Fruit fly (Drosophila melanogaster) whole organism, embryonic: ENCODE results near the gene CG32176.

ENCODE experiments used
- Atf6 ChIP-seq: fragments of 200-800 bp; sonication (Bioruptor generic); IDR thresholded peaks from 2 replicates; pipeline ENCODE4 v1.3.6; 2022; ENCODE audit warnings: missing biosample characterization, missing genetic modification characterization
- BEAF-32 ChIP-seq: fragments of 200-800 bp; sonication (Bioruptor generic); optimal IDR thresholded peaks from 3 replicates; lab custom pipeline; 2017; ENCODE audit warnings: missing biosample characterization, missing genetic modification characterization, mild to moderate bottlenecking, moderate library complexity, missing genetic modification reagents
- Bgb ChIP-seq: fragments of 200-800 bp; sonication (Bioruptor generic); IDR thresholded peaks from 2 replicates; pipeline ENCODE4 v1.3.6; 2022; ENCODE audit warnings: missing biosample characterization, missing genetic modification characterization; ENCODE audit not compliant: partially characterized antibody
- CG11723 ChIP-seq: fragments of 200-800 bp; sonication (Bioruptor generic); optimal IDR thresholded peaks from 2 replicates; lab custom pipeline; 2017; ENCODE audit warnings: missing biosample characterization, mild to moderate bottlenecking, missing genetic modification characterization
- CG14441 ChIP-seq: fragments of 200-800 bp; sonication (Bioruptor generic); IDR thresholded peaks from 2 replicates; pipeline ENCODE4 v1.3.6; 2022; ENCODE audit warnings: missing biosample characterization, missing genetic modification characterization
- CG14667 ChIP-seq: fragments of 200-800 bp; sonication (Bioruptor generic); IDR thresholded peaks from 2 replicates; pipeline ENCODE4 v1.3.6; 2022; ENCODE audit warnings: missing biosample characterization, missing genetic modification characterization
- CG16815 ChIP-seq: fragments of 200-800 bp; sonication (Bioruptor generic); optimal IDR thresholded peaks from 3 replicates; lab custom pipeline; 2017; ENCODE audit warnings: missing biosample characterization, mild to moderate bottlenecking, missing genetic modification characterization
- CG16863 ChIP-seq: fragments of 200-800 bp; sonication (Bioruptor generic); optimal IDR thresholded peaks from 3 replicates; lab custom pipeline; 2016; ENCODE audit warnings: missing biosample characterization, missing genetic modification characterization
- CG17361 ChIP-seq: fragments of 200-800 bp; sonication (Bioruptor generic); IDR thresholded peaks from 3 replicates; pipeline ENCODE4 v1.3.6; 2022; ENCODE audit warnings: missing biosample characterization, missing genetic modification characterization
- CG18599 ChIP-seq: fragments of 200-800 bp; sonication (Bioruptor generic); optimal IDR thresholded peaks from 3 replicates; lab custom pipeline; 2017; ENCODE audit warnings: missing biosample characterization, missing genetic modification characterization, mild to moderate bottlenecking, moderate library complexity, missing genetic modification reagents
- CG2199 ChIP-seq: fragments of 200-800 bp; sonication (Bioruptor generic); IDR thresholded peaks from 3 replicates; pipeline ENCODE4 v1.3.6; 2022; ENCODE audit warnings: missing biosample characterization, missing genetic modification characterization
- CG31388 ChIP-seq: fragments of 200-800 bp; sonication (Bioruptor generic); optimal IDR thresholded peaks from 2 replicates; lab custom pipeline; 2016; ENCODE audit warnings: missing biosample characterization, missing genetic modification characterization
- CG34376 ChIP-seq: fragments of 200-800 bp; sonication (Bioruptor generic); optimal IDR thresholded peaks from 2 replicates; lab custom pipeline; 2018; ENCODE audit warnings: missing biosample characterization, mild to moderate bottlenecking, missing genetic modification characterization
- CG4328 ChIP-seq: fragments of 200-800 bp; sonication (Bioruptor generic); optimal IDR thresholded peaks from 3 replicates; lab custom pipeline; 2017; ENCODE audit warnings: missing biosample characterization, missing genetic modification reagents, missing genetic modification characterization
- CG4404 ChIP-seq: fragments of 200-800 bp; sonication (Bioruptor generic); IDR thresholded peaks from 2 replicates; pipeline ENCODE4 v1.3.6; 2022; ENCODE audit warnings: missing biosample characterization, missing genetic modification characterization
- CG4617 ChIP-seq: fragments of 200-800 bp; sonication (Bioruptor generic); optimal IDR thresholded peaks from 3 replicates; lab custom pipeline; 2016; ENCODE audit warnings: missing biosample characterization, missing genetic modification characterization, borderline replicate concordance
- CG7271 ChIP-seq: fragments of 200-800 bp; sonication (Bioruptor generic); optimal IDR thresholded peaks from 2 replicates; lab custom pipeline; 2018; ENCODE audit warnings: missing biosample characterization, mild to moderate bottlenecking, missing genetic modification characterization, moderate library complexity
- CkIIα-i1 ChIP-seq: fragments of 200-800 bp; sonication (Bioruptor generic); IDR thresholded peaks from 2 replicates; pipeline ENCODE4 v1.3.6; 2022; ENCODE audit warnings: missing biosample characterization, missing genetic modification characterization
- D ChIP-seq, 2 experiments: fragments of 200-800 bp in 1 of 2; fragments of >200 bp in 1 of 2; sonication (Bioruptor generic) in 1 of 2; optimal IDR thresholded peaks; 2 replicates in 1 of 2; 3 replicates in 1 of 2; lab custom pipeline; 2017; ENCODE audit warnings: mild to moderate bottlenecking in 1 of 2, missing biosample characterization in 1 of 2, missing genetic modification characterization in 1 of 2, missing genetic modification reagents in 1 of 2
- Dfd ChIP-seq, 2 experiments: fragments of >200 bp; optimal IDR thresholded peaks; 2 replicates each; lab custom pipeline; 2017; ENCODE audit warnings: missing biosample characterization in 2 of 2, missing genetic modification characterization in 2 of 2
- Doc3 ChIP-seq: fragments of 200-800 bp; sonication (Bioruptor generic); IDR thresholded peaks from 3 replicates; pipeline ENCODE4 v1.3.6; 2022; ENCODE audit warnings: missing biosample characterization, missing genetic modification characterization; ENCODE audit not compliant: partially characterized antibody
- Drgx ChIP-seq: fragments of 200-800 bp; sonication (Bioruptor generic); IDR thresholded peaks from 2 replicates; pipeline ENCODE4 v1.3.6; 2022; ENCODE audit warnings: missing biosample characterization, missing genetic modification characterization
- Ets97D ChIP-seq: fragments of 200-800 bp; sonication (Bioruptor generic); optimal IDR thresholded peaks from 3 replicates; lab custom pipeline; 2016; ENCODE audit warnings: missing biosample characterization, missing genetic modification characterization
- HLH54F ChIP-seq: fragments of 200-800 bp; sonication (Bioruptor generic); optimal IDR thresholded peaks from 3 replicates; lab custom pipeline; 2016; ENCODE audit warnings: missing biosample characterization, missing genetic modification characterization
- MBD-R2 ChIP-seq: fragments of 200-800 bp; sonication (Bioruptor generic); IDR thresholded peaks from 2 replicates; pipeline ENCODE4 v1.3.6; 2022; ENCODE audit warnings: missing biosample characterization, missing genetic modification characterization
- Med ChIP-seq: fragments of 200-800 bp; sonication (Bioruptor generic); peaks from one replicate; lab custom pipeline; 2016; ENCODE audit warnings: missing biosample characterization, missing genetic modification characterization, mild to moderate bottlenecking, inconsistent platforms, moderate library complexity
- NfI ChIP-seq: fragments of 200-800 bp; sonication (Bioruptor generic); optimal IDR thresholded peaks from 3 replicates; lab custom pipeline; 2018; ENCODE audit warnings: missing biosample characterization, mild to moderate bottlenecking, missing genetic modification characterization, moderate library complexity
- Opbp ChIP-seq: fragments of 200-800 bp; sonication (Bioruptor generic); IDR thresholded peaks from 3 replicates; pipeline ENCODE4 v1.3.6; 2022; ENCODE audit warnings: missing biosample characterization, missing genetic modification characterization; ENCODE audit not compliant: partially characterized antibody
- Ravus ChIP-seq: fragments of 200-800 bp; sonication (Bioruptor generic); IDR thresholded peaks from 2 replicates; pipeline ENCODE4 v1.3.6; 2022; ENCODE audit warnings: missing biosample characterization, missing genetic modification characterization
- amos ChIP-seq: fragments of 200-800 bp; sonication (Bioruptor generic); IDR thresholded peaks from 2 replicates; pipeline ENCODE4 v1.3.6; 2022; ENCODE audit warnings: missing biosample characterization, missing genetic modification characterization; ENCODE audit not compliant: partially characterized antibody
- ase ChIP-seq: fragments of 200-800 bp; sonication (Bioruptor generic); IDR thresholded peaks from 3 replicates; pipeline ENCODE4 v1.3.6; 2022; ENCODE audit warnings: missing biosample characterization, missing genetic modification characterization
- bcd ChIP-seq: fragments of 200-800 bp; sonication (Bioruptor generic); optimal IDR thresholded peaks from 2 replicates; lab custom pipeline; 2017; ENCODE audit warnings: missing biosample characterization, mild to moderate bottlenecking, missing genetic modification characterization
- cad ChIP-seq: fragments of >200 bp; optimal IDR thresholded peaks from 2 replicates; lab custom pipeline; 2017; ENCODE audit warnings: missing biosample characterization, missing genetic modification characterization
- cg ChIP-seq: fragments of 200-800 bp; sonication (Bioruptor generic); optimal IDR thresholded peaks from 3 replicates; lab custom pipeline; 2019; ENCODE audit warnings: missing biosample characterization, mild to moderate bottlenecking, missing genetic modification characterization, moderate library complexity
- corto ChIP-seq: fragments of 200-800 bp; sonication (Bioruptor generic); optimal IDR thresholded peaks from 2 replicates; lab custom pipeline; 2016; ENCODE audit warnings: missing biosample characterization, mild to moderate bottlenecking, missing genetic modification characterization, moderate library complexity
- crol ChIP-seq: fragments of 200-800 bp; sonication (Bioruptor generic); IDR thresholded peaks from 2 replicates; pipeline ENCODE4 v1.3.6; 2022; ENCODE audit warnings: missing biosample characterization, missing genetic modification characterization
- esg ChIP-seq: fragments of 200-800 bp; sonication (Bioruptor generic); conservative IDR thresholded peaks from 2 replicates; pipeline ENCODE4 v1.3.6; 2022; ENCODE audit warnings: missing biosample characterization, missing genetic modification characterization
- ham ChIP-seq: fragments of 200-800 bp; sonication (Bioruptor generic); IDR thresholded peaks from 2 replicates; pipeline ENCODE4 v1.3.6; 2022; ENCODE audit warnings: missing biosample characterization, missing genetic modification characterization
- hkb ChIP-seq, 2 experiments: fragments of 200-800 bp in 1 of 2; fragments of >200 bp in 1 of 2; sonication (Bioruptor generic) in 1 of 2; IDR thresholded peaks in 1 of 2; optimal IDR thresholded peaks in 1 of 2; 2 replicates each; pipeline versions ENCODE4 v1.3.6 to Lab custom; 2017 to 2022; ENCODE audit warnings: missing biosample characterization in 1 of 2, missing genetic modification characterization in 1 of 2
- klu ChIP-seq: fragments of 200-800 bp; sonication (Bioruptor generic); IDR thresholded peaks from 2 replicates; pipeline ENCODE4 v1.3.6; 2022; ENCODE audit warnings: missing biosample characterization, missing genetic modification characterization
- kni ChIP-seq: fragments of 200-800 bp; sonication (Bioruptor generic); optimal IDR thresholded peaks from 3 replicates; lab custom pipeline; 2017; ENCODE audit warnings: mild to moderate bottlenecking, missing biosample characterization, missing genetic modification reagents, missing genetic modification characterization
- nerfin-2 ChIP-seq: fragments of 200-800 bp; sonication (Bioruptor generic); IDR thresholded peaks from 2 replicates; pipeline ENCODE4 v1.3.6; 2022; ENCODE audit warnings: missing biosample characterization, missing genetic modification characterization; ENCODE audit not compliant: partially characterized antibody
- oc ChIP-seq: fragments of 200-800 bp; sonication (Bioruptor generic); optimal IDR thresholded peaks from 2 replicates; lab custom pipeline; 2018; ENCODE audit warnings: missing biosample characterization, mild to moderate bottlenecking, missing genetic modification characterization, moderate library complexity
- pho ChIP-seq: fragments of 200-800 bp; sonication (Bioruptor generic); optimal IDR thresholded peaks from 2 replicates; lab custom pipeline; 2016; ENCODE audit warnings: missing biosample characterization, missing genetic modification characterization
- pros ChIP-seq: fragments of 200-800 bp; sonication (Bioruptor generic); optimal IDR thresholded peaks from 3 replicates; lab custom pipeline; 2019; ENCODE audit warnings: missing biosample characterization, mild to moderate bottlenecking, missing genetic modification characterization, moderate library complexity
- ranshi ChIP-seq: fragments of 200-800 bp; sonication (Bioruptor generic); IDR thresholded peaks from 2 replicates; pipeline ENCODE4 v1.3.6; 2022; ENCODE audit warnings: missing biosample characterization, missing genetic modification characterization
- sens-2 ChIP-seq: fragments of 200-800 bp; sonication (Bioruptor generic); IDR thresholded peaks from 2 replicates; pipeline ENCODE4 v1.3.6; 2022; ENCODE audit warnings: missing biosample characterization, missing genetic modification characterization
- sqz ChIP-seq: fragments of 200-800 bp; sonication (Bioruptor generic); optimal IDR thresholded peaks from 3 replicates; lab custom pipeline; 2018; ENCODE audit warnings: missing biosample characterization, mild to moderate bottlenecking, missing genetic modification characterization
- zfh1 ChIP-seq: fragments of 200-800 bp; sonication (Bioruptor generic); IDR thresholded peaks from 3 replicates; pipeline ENCODE4 v1.3.6; 2022; ENCODE audit warnings: missing biosample characterization, missing genetic modification characterization

CG32176 gene

DNA sequence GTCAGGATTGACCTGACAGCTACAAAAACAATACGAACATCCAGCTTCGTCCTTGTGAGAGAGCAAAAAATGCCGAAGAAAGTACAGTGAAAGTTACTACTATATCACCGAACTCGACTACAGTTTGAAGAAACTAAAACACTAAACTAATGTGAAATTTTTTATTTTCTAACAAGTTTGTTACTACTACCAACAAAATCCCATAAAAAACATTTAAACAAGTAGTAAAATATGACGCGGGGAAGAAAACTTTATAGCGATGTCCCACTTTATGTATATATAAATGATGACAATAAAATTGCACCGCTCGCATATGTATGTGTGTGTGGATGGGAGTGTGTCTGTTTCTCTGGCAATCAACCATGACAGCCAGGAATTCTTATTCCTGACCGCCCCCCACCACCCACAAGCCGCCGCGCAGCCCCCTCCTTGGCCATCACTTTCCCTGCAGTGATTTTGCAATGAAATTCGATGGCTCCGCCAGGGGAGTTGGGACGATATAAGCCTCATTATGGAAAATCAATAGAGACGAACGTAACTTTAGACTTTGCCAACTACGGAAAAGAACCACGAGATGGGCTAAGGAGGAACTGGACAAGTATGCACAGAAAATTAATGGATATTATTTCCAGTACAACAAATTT lies 27.8 kb downstream of the CG32176 start (continued):
- TF ChIP-seq Bgb (GFP tag; lab: Robert Waterston, UW): no peak
- TF ChIP-seq CG14441 (GFP tag; lab: Robert Waterston, UW): peak; percentile 52; the same call in 1 of the 2 replicates
- TF ChIP-seq pros (GFP tag; lab: Kevin White, UChicago): no peak
- no peak for TF ChIP-seq esg
- no peak for TF ChIP-seq Atf6 (GFP tag; lab: Robert Waterston, UW)
- no peak for TF ChIP-seq Doc3 (GFP tag; lab: Robert Waterston, UW)
- peak; percentile 37; the same call in 1 of the 3 replicates for TF ChIP-seq zfh1 (GFP tag; lab: Robert Waterston, UW)
- no peak for TF ChIP-seq kni (GFP tag; lab: Kevin White, UChicago)
- peak; percentile 45; the same call in 1 of the 2 replicates for TF ChIP-seq ranshi (GFP tag; lab: Robert Waterston, UW)
- no peak for TF ChIP-seq Ravus (GFP tag; lab: Robert Waterston, UW)
- no peak for TF ChIP-seq hkb (optimal IDR thresholded peaks at IDR 0.05; lab: Kevin White, UChicago)
- peak; percentile 18; the same call in 1 of the 2 replicates for TF ChIP-seq hkb (GFP tag; IDR thresholded peaks at IDR 0.05; lab: Robert Waterston, UW)
- no peak for TF ChIP-seq CG16863 (GFP tag; lab: Kevin White, UChicago)
- no peak for TF ChIP-seq sqz (GFP tag; lab: Kevin White, UChicago)
- no peak for TF ChIP-seq CG11723
- no peak for TF ChIP-seq CG4328 (GFP tag; lab: Kevin White, UChicago)
- TF ChIP-seq CG14667 (GFP tag; lab: Robert Waterston, UW): 0 out of 2 replicates have a peak, but pooled peaks have one; percentile 31
- TF ChIP-seq CG17361 (GFP tag; lab: Robert Waterston, UW): 0 out of 3 replicates have a peak, but pooled peaks have one; percentile 9
- TF ChIP-seq amos (GFP tag; lab: Robert Waterston, UW): no peak
- peak; percentile 12; the same call in 1 of the 2 replicates for TF ChIP-seq MBD-R2 (GFP tag; lab: Robert Waterston, UW)
- TF ChIP-seq pho (GFP tag; lab: Kevin White, UChicago): no peak
- no peak for TF ChIP-seq Opbp (GFP tag; lab: Robert Waterston, UW)
- TF ChIP-seq HLH54F: no peak
- no peak for TF ChIP-seq CG4617
- TF ChIP-seq ase (GFP tag; lab: Robert Waterston, UW): no peak
- TF ChIP-seq Drgx (GFP tag; lab: Robert Waterston, UW): no peak

dm6 chr3L:17462474-17462873 lies 28.8 kb downstream of the CG32176 start:
- peak; percentile 43 for TF ChIP-seq cg (GFP tag; lab: Kevin White, UChicago)
- TF ChIP-seq CG2199 (GFP tag; lab: Robert Waterston, UW): no peak
- TF ChIP-seq Med: peak; percentile 55
- TF ChIP-seq BEAF-32 (GFP tag; lab: Kevin White, UChicago): no peak
- 0 out of 2 replicates have a peak, but pooled peaks have one; percentile 14 for TF ChIP-seq crol (GFP tag; lab: Robert Waterston, UW)
- no peak for TF ChIP-seq Ets97D (GFP tag; lab: Kevin White, UChicago)
- no peak for TF ChIP-seq CG16815
- TF ChIP-seq NfI: no peak
- no peak for TF ChIP-seq klu
- TF ChIP-seq CkIIα-i1: no peak
- TF ChIP-seq bcd (GFP tag; lab: Kevin White, UChicago): no peak
- no peak for TF ChIP-seq CG18599
- peak; percentile 15 for TF ChIP-seq oc
- no peak for TF ChIP-seq D (optimal IDR thresholded peaks at IDR 0.05; lab: Kevin White, UChicago)
- TF ChIP-seq D (GFP tag; optimal IDR thresholded peaks at IDR 0.05; lab: Kevin White, UChicago): no peak
- TF ChIP-seq cad (GFP tag; lab: Kevin White, UChicago): no peak
- TF ChIP-seq ham (GFP tag; lab: Robert Waterston, UW): no peak
- no peak for TF ChIP-seq CG31388 (GFP tag; lab: Kevin White, UChicago)
- no peak for TF ChIP-seq sens-2
- no peak for TF ChIP-seq CG7271 (tag; lab: Kevin White, UChicago)
- no peak for TF ChIP-seq nerfin-2 (GFP tag; lab: Robert Waterston, UW)
- TF ChIP-seq Dfd (GFP tag; optimal IDR thresholded peaks at IDR 0.05; lab: Kevin White, UChicago): no peak
- no peak for TF ChIP-seq CG34376 (GFP tag; lab: Kevin White, UChicago)
- TF ChIP-seq CG4404 (GFP tag; lab: Robert Waterston, UW): no peak
- no peak for TF ChIP-seq corto
